Fruit fly (Drosophila melanogaster): ENCODE results near the gene Nepl8.

The Nepl8 gene

DNA sequence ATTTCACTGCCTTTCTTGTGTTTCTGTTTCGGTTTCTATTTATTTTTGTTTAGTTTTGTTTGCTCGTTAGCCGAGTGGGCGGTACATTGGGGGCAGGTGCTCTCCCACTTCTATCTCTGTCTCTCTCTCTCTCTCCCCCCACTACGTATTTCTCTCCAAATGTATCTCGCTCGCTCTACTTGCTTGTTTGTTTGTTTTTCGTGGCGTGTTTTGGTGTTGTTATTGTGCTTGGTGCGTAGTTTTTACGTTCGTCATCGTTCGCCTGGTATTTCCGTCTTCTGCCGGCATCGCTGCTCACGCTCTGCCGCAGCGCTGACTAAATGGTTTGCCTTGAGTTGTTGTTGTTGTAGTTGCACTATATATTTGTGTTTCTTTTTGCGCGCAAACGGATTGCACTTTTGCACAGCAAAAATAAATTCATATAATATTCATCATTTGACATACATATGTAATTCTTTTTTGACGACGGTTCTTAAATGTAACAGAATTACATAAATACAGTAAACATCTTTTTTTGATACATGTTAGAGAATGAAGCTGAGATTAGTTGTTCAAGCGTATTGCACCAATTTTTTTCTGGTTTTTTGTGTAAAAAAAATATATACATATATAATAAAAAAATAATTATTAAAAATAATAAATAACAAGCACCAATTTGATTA, 46.4 kb downstream of the Nepl8 start:
- TF ChIP-seq Eip78C (GFP tag) (peak; percentile 56), Sox14 (GFP tag; optimal IDR thresholded peaks at IDR 0.05) (peak; percentile 1), fkh (GFP tag; optimal IDR thresholded peaks at IDR 0.05) (peak; percentile 100), Ets96B (tag; optimal IDR thresholded peaks at IDR 0.05) (peak; percentile 0), CG32006 (GFP tag; optimal IDR thresholded peaks at IDR 0.05) (peak; percentile 47), Eip93F (GFP tag; optimal IDR thresholded peaks at IDR 0.05) (no peak), CG1621 (tag; optimal IDR thresholded peaks at IDR 0.05) (peak; percentile 50), Ets21C (GFP tag; optimal IDR thresholded peaks at IDR 0.05) (no peak), achi (GFP tag; optimal IDR thresholded peaks at IDR 0.05) (no peak), Met (GFP tag; optimal IDR thresholded peaks at IDR 0.05) (peak; percentile 18), eg (GFP tag; IDR thresholded peaks at IDR 0.05) (peak; percentile 75; the same call in 2 of the 3 replicates), Smox (GFP tag; optimal IDR thresholded peaks at IDR 0.05) (no peak), cyc (GFP tag; optimal IDR thresholded peaks at IDR 0.05) (no peak), svp (GFP tag) (peak; percentile 13), ss (GFP tag; optimal IDR thresholded peaks at IDR 0.05) (peak; percentile 52 to 60), esn (GFP tag; optimal IDR thresholded peaks at IDR 0.05) (no peak), spab (GFP tag; optimal IDR thresholded peaks at IDR 0.05) (peak; percentile 19), CG4318 (GFP tag; optimal IDR thresholded peaks at IDR 0.05) (peak; percentile 5), CG9139 (GFP tag; optimal IDR thresholded peaks at IDR 0.05) (peak; percentile 32), dsx (GFP tag; optimal IDR thresholded peaks at IDR 0.05; ENCODE audit: poor library complexity, severe bottlenecking) (peak; percentile 28), CG8119 (GFP tag; IDR thresholded peaks at IDR 0.05) (peak; percentile 73), CG6163 (GFP tag; IDR thresholded peaks at IDR 0.05) (peak; percentile 74; the same call in 2 of the 3 replicates), Gug (GFP tag; IDR thresholded peaks at IDR 0.05) (peak; percentile 19; the same call in 1 of the 2 replicates), CG3032 (tag; optimal IDR thresholded peaks at IDR 0.05) (peak; percentile 18), dac (GFP tag; optimal IDR thresholded peaks at IDR 0.05) (peak; percentile 27), Sox15 (GFP tag; optimal IDR thresholded peaks at IDR 0.05) (no peak), CG10669 (GFP tag; optimal IDR thresholded peaks at IDR 0.05) (peak; percentile 20), CG6276 (GFP tag; optimal IDR thresholded peaks at IDR 0.05) (peak; percentile 51), Hr4 (GFP tag; optimal IDR thresholded peaks at IDR 0.05) (peak; percentile 15), CG15336 (GFP tag; IDR thresholded peaks at IDR 0.05) (peak; percentile 53; the same call in 1 of the 2 replicates), net (GFP tag; optimal IDR thresholded peaks at IDR 0.05) (no peak), CG16779 (tag; optimal IDR thresholded peaks at IDR 0.05) (peak; percentile 34)

DNA sequence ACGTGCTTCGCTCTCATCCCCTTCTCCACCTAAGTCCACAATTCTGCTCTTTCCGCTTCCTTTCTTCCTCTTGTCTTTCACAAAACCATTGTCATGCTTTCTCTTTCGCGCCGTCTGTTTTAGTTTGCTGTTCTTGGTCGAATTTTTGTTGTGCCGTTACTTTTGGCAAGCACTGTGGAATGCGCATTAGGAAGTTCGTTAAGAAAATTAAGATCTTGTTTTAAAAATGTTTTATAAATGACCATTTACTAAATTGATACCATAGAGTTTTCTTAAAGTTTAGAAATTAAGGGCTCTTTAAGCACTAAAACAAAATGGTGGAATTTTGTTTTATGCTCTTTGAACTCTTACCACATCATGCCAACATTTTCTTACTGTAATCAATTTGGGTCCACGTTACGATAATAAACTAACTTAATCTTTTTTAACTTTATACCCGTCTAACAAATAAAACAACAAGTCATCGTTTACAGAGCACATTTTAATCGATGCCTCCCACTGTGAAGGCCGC, 47.2 kb downstream of the Nepl8 start:
- TF ChIP-seq CG8319 (GFP tag; optimal IDR thresholded peaks at IDR 0.05) (no peak), CG10631 (GFP tag; optimal IDR thresholded peaks at IDR 0.05) (peak; percentile 46), lz (GFP tag; optimal IDR thresholded peaks at IDR 0.05) (peak; percentile 78), CG6163 (GFP tag; IDR thresholded peaks at IDR 0.05) (no peak; the same call in 1 of the 3 replicates), CG6808 (GFP tag; optimal IDR thresholded peaks at IDR 0.05) (no peak), Lpt (GFP tag; optimal IDR thresholded peaks at IDR 0.05) (peak; percentile 5), Sox102F (GFP tag; optimal IDR thresholded peaks at IDR 0.05) (peak; percentile 84), eg (GFP tag; IDR thresholded peaks at IDR 0.05) (peak; percentile 48; the same call in 1 of the 3 replicates), CG11294 (GFP tag; IDR thresholded peaks at IDR 0.05) (peak; percentile 46; the same call in 1 of the 2 replicates), esn (GFP tag; optimal IDR thresholded peaks at IDR 0.05) (peak; percentile 82), Met (GFP tag; optimal IDR thresholded peaks at IDR 0.05) (peak; percentile 85), OdsH (GFP tag; optimal IDR thresholded peaks at IDR 0.05) (peak; percentile 69), achi (GFP tag; optimal IDR thresholded peaks at IDR 0.05) (peak; percentile 63), Blimp-1 (GFP tag; optimal IDR thresholded peaks at IDR 0.05) (peak; percentile 50), CG16779 (tag; optimal IDR thresholded peaks at IDR 0.05) (no peak), spab (GFP tag; optimal IDR thresholded peaks at IDR 0.05) (no peak), CG31627 (GFP tag; optimal IDR thresholded peaks at IDR 0.05) (peak; percentile 83), Hr4 (GFP tag; optimal IDR thresholded peaks at IDR 0.05) (peak; percentile 62), CG6854 (GFP tag; optimal IDR thresholded peaks at IDR 0.05) (no peak), Ets96B (tag; optimal IDR thresholded peaks at IDR 0.05) (peak; percentile 31), CG9139 (GFP tag; optimal IDR thresholded peaks at IDR 0.05) (no peak), pdm3 (GFP tag; optimal IDR thresholded peaks at IDR 0.05) (peak; percentile 70), acj6 (GFP tag; optimal IDR thresholded peaks at IDR 0.05) (peak; percentile 60), CG6276 (GFP tag; optimal IDR thresholded peaks at IDR 0.05) (peak; percentile 36), topi (GFP tag; optimal IDR thresholded peaks at IDR 0.05) (peak; percentile 85), Eip93F (GFP tag; optimal IDR thresholded peaks at IDR 0.05) (peak; percentile 8), fd85E (GFP tag; optimal IDR thresholded peaks at IDR 0.05) (no peak), CG32006 (GFP tag; optimal IDR thresholded peaks at IDR 0.05) (peak; percentile 82), CG15336 (GFP tag; IDR thresholded peaks at IDR 0.05) (peak; percentile 60)

All from whole organism, prepupa.